Worm (Caenorhabditis elegans): ENCODE results near the gene srx-39.

The srx-39 gene

DNA sequence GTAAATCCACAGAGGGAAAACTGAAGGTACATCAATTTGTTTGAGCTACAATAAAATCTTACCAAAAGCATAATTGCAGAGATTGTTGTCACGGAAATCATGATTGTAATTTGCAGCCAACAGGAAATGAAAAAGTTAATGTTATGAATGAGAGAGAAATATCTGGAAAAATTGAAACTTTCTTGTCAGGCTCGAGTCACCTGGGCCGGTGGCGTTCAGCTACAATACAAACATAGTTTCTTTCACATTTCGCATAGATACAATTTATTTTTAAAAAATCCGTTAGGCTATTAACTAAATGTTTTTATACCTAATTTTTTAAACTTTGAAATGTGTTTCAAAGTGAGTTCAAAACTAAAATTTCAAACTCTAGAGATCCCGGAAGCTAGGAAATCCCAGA is at the start of gene srx-39:
TSS of gene srx-39 (minus strand) at position 101 of the 400 bp plus-strand sequence.
- TF ChIP-seq him-1 (tag; optimal IDR thresholded peaks at IDR 0.05) (no peak), W03F9.2 (tag; optimal IDR thresholded peaks at IDR 0.05) (no peak), dao-5 (tag; optimal IDR thresholded peaks at IDR 0.05) (no peak)

DNA sequence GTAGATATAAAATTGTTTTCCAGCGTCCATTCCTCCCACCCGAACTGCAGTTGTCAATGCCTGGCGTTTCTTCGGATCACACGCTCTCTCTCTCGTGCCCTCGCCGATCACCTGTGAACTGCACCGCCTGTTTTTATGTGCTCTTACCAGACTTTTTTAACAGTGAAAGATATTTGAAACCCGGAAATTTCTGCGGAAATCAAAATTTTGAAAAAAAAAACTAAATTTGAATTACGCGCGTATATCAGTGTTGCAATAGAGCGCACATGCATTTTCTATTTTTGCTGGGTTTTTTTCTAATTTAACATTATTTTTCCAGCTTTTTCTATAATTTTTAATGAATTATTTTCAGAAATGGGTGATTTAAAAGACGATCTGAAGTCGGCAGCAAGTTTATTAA is 46.6 kb upstream of the srx-39 start, which contains the start of gene ttc-37:
TSS of gene ttc-37 (plus strand) at position 349 of the 400 bp plus-strand sequence.
- TF ChIP-seq W03F9.2 (tag; optimal IDR thresholded peaks at IDR 0.05) (no peak), dao-5 (tag; optimal IDR thresholded peaks at IDR 0.05) (no peak), him-1 (tag; optimal IDR thresholded peaks at IDR 0.05) (no peak)

DNA sequence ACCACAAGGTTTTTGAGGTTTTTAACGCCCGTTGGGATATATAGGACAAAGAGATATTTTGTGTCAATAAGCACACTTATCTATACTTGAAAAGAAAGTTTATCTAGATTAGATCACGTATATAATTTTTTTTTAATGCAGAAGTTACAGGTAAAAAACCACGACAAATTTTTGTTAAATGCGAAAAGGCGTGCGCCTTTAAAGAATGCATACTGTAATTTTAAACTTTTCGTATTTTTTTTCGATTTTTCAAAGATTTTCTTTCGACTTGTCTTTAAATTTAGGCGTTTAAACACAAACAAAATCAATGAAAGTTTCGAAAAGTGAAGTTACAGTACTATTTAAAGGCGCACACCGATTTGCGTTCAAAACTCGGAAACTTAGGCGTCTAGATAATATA is 46.1 kb upstream of the srx-39 start:
- TF ChIP-seq him-1 (tag; optimal IDR thresholded peaks at IDR 0.05): no peak
- no peak for TF ChIP-seq dao-5 (tag; optimal IDR thresholded peaks at IDR 0.05)
- no peak for TF ChIP-seq W03F9.2 (tag; optimal IDR thresholded peaks at IDR 0.05)

DNA sequence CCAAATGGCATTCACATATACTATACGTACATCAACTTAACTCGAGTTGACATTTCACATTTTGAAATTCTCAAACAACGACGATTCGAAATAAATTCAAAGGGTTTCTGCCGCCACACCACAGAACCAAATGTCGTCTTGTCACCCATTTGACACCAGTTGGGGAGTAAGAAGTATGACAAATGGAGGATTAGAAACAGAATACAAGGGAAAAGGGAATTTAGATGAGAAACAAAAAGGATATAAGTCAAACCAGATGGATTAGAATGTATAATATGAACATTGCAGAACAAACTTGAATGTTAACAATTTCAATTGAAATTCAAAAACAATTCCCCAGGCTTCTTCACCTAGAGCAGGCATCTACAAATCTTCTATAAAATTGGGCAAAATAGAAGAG is 44.1 kb upstream of the srx-39 start:
- TF ChIP-seq dao-5 (tag; optimal IDR thresholded peaks at IDR 0.05) (no peak), W03F9.2 (tag; optimal IDR thresholded peaks at IDR 0.05) (no peak), him-1 (tag; optimal IDR thresholded peaks at IDR 0.05) (no peak)

DNA sequence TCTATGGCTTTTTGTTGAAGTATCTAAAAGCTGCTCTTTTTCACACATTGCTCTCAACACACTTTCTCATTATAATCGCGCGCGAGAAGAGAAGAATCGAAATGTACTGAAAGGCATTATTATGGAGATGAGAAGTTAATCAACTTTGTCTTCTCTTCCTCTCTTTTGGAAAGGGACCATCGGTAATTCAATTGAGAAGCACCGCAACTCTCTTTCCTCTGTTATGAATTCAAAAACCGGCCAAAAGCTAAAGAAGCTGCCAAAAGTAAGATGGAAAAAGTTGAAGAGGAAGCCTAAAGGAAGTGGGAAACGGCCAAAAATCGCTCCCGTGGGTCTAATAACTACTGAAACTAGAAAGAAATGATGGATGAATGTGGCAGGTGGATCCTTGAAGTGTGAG is 42.6 kb upstream of the srx-39 start:
- TF ChIP-seq him-1 (tag; optimal IDR thresholded peaks at IDR 0.05) (no peak), dao-5 (tag; optimal IDR thresholded peaks at IDR 0.05) (no peak), W03F9.2 (tag; optimal IDR thresholded peaks at IDR 0.05) (no peak)

DNA sequence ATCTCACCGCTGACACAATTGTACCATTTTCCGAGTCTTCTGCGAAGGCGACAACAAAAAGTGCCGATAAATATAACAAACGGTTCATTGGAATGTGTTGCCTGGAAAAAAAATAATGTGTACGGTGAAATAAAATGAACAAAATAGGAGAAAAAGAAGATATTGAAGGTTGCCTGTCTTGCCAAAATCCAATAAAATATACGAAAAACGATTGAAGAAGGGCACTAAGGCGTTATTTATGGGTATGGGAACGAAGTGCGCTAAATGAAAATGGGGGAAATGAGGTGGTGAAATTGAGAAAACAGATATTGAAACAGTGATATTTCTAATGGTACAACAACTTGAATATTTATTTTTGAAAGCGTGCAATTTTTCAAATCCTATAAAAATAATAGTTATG is 40.7 kb upstream of the srx-39 start, which contains the start of gene Y47A7.2:
TSS of gene Y47A7.2 (minus strand) at position 101 of the 400 bp plus-strand sequence.
- TF ChIP-seq W03F9.2 (tag; optimal IDR thresholded peaks at IDR 0.05) (no peak), dao-5 (tag; optimal IDR thresholded peaks at IDR 0.05) (no peak), him-1 (tag; optimal IDR thresholded peaks at IDR 0.05) (no peak)

DNA sequence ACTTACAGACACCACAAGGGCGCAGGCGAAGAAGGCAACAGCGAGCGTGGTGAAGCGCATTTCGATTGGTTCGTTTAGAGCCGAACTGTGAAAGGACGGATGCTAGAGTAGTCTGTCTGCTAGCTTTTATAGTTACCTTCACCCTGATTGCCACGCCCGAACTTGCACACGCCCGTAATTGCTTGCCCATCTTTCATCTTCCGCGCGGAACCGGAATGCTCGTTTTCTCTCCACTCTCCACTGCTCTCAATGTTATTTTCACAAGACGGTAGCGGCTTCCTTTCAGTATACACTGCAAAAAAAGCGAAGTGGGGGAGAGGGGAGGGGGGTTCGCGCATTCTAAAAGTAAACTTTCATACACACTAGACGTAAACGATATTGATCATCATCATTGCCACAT is 36.9 kb upstream of the srx-39 start, which contains the start of gene abu-8:
TSS of gene abu-8 (minus strand) at position 101 of the 400 bp plus-strand sequence.
- no peak for TF ChIP-seq him-1 (tag; optimal IDR thresholded peaks at IDR 0.05)
- TF ChIP-seq W03F9.2 (tag; optimal IDR thresholded peaks at IDR 0.05): no peak
- TF ChIP-seq dao-5 (tag; optimal IDR thresholded peaks at IDR 0.05): no peak

DNA sequence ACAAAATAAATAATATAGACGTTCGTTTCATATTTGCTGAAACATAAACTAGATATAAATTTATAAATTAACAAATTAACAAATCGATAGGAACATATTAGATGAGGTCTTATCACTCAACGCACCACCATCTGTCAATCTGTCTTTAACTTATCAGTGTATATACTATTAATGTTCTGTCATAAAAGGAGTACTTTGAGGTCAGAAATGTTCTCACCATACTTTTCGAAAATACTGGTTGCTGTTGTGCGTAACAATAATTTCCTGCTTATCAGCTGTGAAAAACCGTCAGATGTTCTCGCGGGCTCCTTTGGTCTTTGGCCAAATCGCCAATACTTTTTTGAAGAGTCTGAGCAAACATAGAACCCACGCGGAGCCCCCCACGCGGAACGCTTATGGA is 34.9 kb upstream of the srx-39 start, which contains the start of gene C03A7.13:
TSS of gene C03A7.13 (minus strand) at position 43 of the 400 bp plus-strand sequence.
- TF ChIP-seq him-1 (tag; optimal IDR thresholded peaks at IDR 0.05) (no peak), W03F9.2 (tag; optimal IDR thresholded peaks at IDR 0.05) (no peak), dao-5 (tag; optimal IDR thresholded peaks at IDR 0.05) (no peak)

DNA sequence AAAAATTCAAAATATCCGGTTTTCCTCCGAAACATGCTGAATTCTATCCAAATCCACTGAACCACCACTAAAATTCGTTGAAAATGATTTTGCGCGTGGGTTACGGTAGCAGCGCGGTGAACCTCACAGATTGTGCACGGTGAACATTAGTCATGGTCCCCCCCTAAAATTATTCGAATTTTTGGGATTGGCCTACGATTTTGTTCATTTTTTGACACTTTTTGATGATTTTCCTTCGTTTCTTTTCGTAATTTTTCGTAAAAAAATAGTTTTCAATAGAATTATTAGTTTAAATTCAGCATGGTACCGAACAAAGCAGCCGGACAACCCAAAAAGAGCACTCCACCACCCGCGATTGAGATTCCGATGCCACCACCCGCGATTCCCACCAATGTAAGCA is 24.1 kb upstream of the srx-39 start, which contains the start of gene C03A7.2:
TSS of gene C03A7.2 (plus strand) at position 301 of the 400 bp plus-strand sequence.
- no peak for TF ChIP-seq W03F9.2 (tag; optimal IDR thresholded peaks at IDR 0.05)
- TF ChIP-seq him-1 (tag; optimal IDR thresholded peaks at IDR 0.05): no peak
- no peak for TF ChIP-seq dao-5 (tag; optimal IDR thresholded peaks at IDR 0.05)

DNA sequence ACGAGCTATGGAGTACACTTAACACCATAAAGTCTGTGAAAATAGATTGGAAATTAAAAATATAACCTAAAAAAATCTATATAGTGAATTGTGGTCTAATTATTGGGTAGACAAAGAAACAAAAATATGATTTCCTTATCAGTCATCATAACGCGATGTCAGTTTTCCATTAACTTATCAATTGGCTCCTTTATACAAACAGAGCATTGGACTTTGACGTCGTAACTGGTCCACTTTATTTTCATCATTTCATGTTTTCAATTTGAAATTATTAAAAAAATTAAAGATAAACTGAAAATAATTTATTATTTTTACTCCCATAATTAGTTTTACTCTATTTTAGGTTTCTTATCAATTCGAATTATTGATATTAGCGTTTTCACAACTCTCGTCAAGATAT is 20.5 kb upstream of the srx-39 start:
- TF ChIP-seq W03F9.2 (tag; optimal IDR thresholded peaks at IDR 0.05) (no peak), dao-5 (tag; optimal IDR thresholded peaks at IDR 0.05) (no peak), him-1 (tag; optimal IDR thresholded peaks at IDR 0.05) (no peak)

DNA sequence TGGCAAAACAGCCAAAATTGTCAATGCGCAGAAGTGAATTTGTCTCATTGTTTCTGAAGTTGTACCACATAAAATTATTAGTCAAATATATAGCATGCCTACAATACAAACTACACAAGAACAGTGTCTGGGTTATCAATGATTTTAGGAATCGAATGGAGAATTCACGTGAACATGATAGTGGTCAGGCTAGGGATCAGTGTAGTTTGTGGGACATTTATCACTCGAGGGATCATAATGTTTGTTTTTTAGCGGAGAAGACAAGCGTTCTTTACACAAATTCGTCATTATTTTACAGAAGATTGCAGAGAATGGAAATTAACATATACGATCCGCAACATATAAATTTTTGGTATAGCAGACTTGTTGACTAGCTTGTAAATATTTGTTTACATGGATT is 19.6 kb upstream of the srx-39 start, which contains the start of gene ugt-51:
TSS of gene ugt-51 (minus strand) at position 101 of the 400 bp plus-strand sequence.
- TF ChIP-seq dao-5 (tag; optimal IDR thresholded peaks at IDR 0.05) (no peak), him-1 (tag; optimal IDR thresholded peaks at IDR 0.05) (no peak), W03F9.2 (tag; optimal IDR thresholded peaks at IDR 0.05) (no peak)

DNA sequence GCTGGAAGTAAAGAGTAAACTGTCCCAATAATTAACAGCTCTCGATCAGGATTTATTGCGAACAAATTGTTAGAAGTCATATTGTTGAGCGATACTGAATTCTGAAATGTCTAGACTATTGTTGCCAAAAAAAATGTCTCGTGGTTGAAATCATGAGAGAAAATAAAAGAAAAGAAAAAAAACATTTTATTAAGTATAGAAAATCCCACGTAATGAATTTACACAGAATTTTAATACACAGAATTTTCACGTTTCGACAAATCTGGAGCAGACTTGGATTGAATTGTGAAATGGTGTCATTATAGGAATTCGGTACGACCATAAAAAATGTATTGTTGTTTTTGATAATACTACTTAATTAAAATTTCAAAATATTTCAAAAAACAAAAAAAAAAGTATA is 15.3 kb upstream of the srx-39 start, which contains the start of gene srt-65:
TSS of gene srt-65 (minus strand) at position 101 of the 400 bp plus-strand sequence.
- no peak for TF ChIP-seq dao-5 (tag; optimal IDR thresholded peaks at IDR 0.05)
- TF ChIP-seq W03F9.2 (tag; optimal IDR thresholded peaks at IDR 0.05): no peak
- no peak for TF ChIP-seq him-1 (tag; optimal IDR thresholded peaks at IDR 0.05)

DNA sequence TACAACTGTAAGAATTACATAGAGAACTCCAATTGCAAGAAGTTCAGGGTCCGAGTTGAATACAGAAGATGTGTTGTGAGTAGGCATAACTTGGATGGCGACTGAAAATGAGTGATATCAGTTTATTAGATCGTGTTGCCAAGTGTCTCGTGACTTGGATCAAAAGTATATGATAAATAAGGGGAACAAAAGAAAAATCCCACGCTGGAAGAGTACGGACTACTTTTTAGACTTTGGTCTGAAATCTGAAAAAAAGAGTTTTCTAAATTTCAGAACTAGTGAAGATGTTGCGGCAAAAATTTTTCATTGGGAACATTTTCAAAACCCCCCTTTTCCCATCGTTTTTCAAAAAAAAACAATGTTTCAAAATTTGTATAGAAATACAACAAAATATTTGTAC is 12.0 kb upstream of the srx-39 start, which contains the start of gene srt-64:
TSS of gene srt-64 (minus strand) at position 101 of the 400 bp plus-strand sequence.
- no peak for TF ChIP-seq W03F9.2 (tag; optimal IDR thresholded peaks at IDR 0.05)

DNA sequence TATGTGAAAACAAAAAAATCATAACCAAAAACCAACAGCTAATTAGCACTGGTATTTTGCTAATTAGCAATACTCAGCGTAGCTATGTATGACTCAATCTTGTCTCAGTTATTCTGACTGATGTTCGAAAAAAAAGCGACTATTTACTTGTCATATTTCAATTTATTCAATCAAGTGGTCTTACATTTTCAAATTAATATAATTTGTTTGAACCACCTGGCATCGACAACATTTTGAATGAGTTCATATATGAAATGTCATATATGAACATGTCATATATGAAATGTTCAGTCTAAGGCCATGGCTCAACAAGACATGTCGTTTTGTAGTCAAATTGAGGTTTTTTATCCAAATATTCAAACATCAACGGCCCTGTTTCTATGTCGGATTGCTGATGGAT is 7.9 kb upstream of the srx-39 start, which contains the start of gene srw-140:
TSS of gene srw-140 (plus strand) at position 301 of the 400 bp plus-strand sequence.
- no peak for TF ChIP-seq dao-5 (tag; optimal IDR thresholded peaks at IDR 0.05)
- TF ChIP-seq W03F9.2 (tag; optimal IDR thresholded peaks at IDR 0.05): no peak
- TF ChIP-seq him-1 (tag; optimal IDR thresholded peaks at IDR 0.05): no peak

DNA sequence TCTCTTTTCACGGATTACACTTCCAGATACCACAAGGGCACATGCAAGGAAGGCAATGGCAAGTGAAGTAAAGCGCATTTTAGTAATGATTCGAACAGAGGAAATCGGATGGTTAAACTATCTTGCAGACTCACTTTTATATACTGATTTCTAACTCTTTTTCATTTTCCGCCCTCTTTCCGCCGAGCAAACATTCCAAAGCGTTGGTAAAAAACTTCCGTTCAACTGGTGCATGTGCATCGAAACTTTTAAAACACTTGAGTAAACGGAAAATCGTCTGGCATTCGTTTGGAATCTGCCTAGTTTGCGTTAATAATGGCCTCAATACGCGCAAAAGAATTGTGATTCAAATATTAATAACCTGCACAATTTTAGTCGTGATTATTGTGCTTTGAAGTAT is 7.1 kb upstream of the srx-39 start, which contains the start of gene abu-7:
TSS of gene abu-7 (minus strand) at position 101 of the 400 bp plus-strand sequence.
- TF ChIP-seq him-1 (tag; optimal IDR thresholded peaks at IDR 0.05) (no peak), W03F9.2 (tag; optimal IDR thresholded peaks at IDR 0.05) (no peak), dao-5 (tag; optimal IDR thresholded peaks at IDR 0.05) (no peak)
